Worm (Caenorhabditis elegans) whole organism, mixed stage, embryonic: ENCODE data around the gene zag-1.

Source experiments
- flh-1 ChIP-seq: fragments of 200-800 bp; sonication (Bioruptor generic); optimal IDR thresholded peaks from 2 replicates; lab custom pipeline; 2018; ENCODE audit warnings: mild to moderate bottlenecking, missing genetic modification characterization, moderate library complexity, missing compliant biosample characterization
- hlh-1 ChIP-seq: fragments of 150-350 bp; optimal IDR thresholded peaks from 2 replicates; lab custom pipeline; 2014; ENCODE audit warnings: missing biosample characterization, missing genetic modification reagents, missing genetic modification characterization
- lin-13 ChIP-seq: fragments of 150-350 bp; optimal IDR thresholded peaks from 2 replicates; lab custom pipeline; 2014; ENCODE audit warnings: missing biosample characterization, missing genetic modification characterization
- lsy-2 ChIP-seq: fragments of 150-350 bp; optimal IDR thresholded peaks from 2 replicates; lab custom pipeline; 2014; ENCODE audit warnings: missing biosample characterization, missing genetic modification characterization
- mep-1 ChIP-seq: fragments of 150-350 bp; optimal IDR thresholded peaks from 2 replicates; lab custom pipeline; 2017; ENCODE audit warnings: missing biosample characterization, missing genetic modification reagents, missing genetic modification characterization, inconsistent platforms
- nhr-2 ChIP-seq: fragments of 150-350 bp; optimal IDR thresholded peaks from 2 replicates; lab custom pipeline; 2014; ENCODE audit warnings: missing biosample characterization, missing genetic modification characterization
- nhr-237 ChIP-seq: fragments of 150-350 bp; optimal IDR thresholded peaks from 2 replicates; lab custom pipeline; 2014; ENCODE audit warnings: missing biosample characterization, missing genetic modification characterization
- nhr-28 ChIP-seq: fragments of 150-350 bp; optimal IDR thresholded peaks from 2 replicates; lab custom pipeline; 2014; ENCODE audit warnings: missing biosample characterization, missing genetic modification characterization
- snpc-4 ChIP-seq: fragments of 150-350 bp; optimal IDR thresholded peaks from 2 replicates; lab custom pipeline; 2014; ENCODE audit warnings: missing biosample characterization, missing genetic modification characterization
- unc-120 ChIP-seq: sonication (generic microtip); optimal IDR thresholded peaks from 2 replicates; lab custom pipeline; 2017; ENCODE audit warnings: missing genetic modification characterization, missing compliant biosample characterization; ENCODE audit not compliant: poor library complexity, severe bottlenecking
- unc-39 ChIP-seq: fragments of 150-350 bp; optimal IDR thresholded peaks from 2 replicates; lab custom pipeline; 2014; ENCODE audit warnings: missing biosample characterization, missing genetic modification characterization

DNA sequence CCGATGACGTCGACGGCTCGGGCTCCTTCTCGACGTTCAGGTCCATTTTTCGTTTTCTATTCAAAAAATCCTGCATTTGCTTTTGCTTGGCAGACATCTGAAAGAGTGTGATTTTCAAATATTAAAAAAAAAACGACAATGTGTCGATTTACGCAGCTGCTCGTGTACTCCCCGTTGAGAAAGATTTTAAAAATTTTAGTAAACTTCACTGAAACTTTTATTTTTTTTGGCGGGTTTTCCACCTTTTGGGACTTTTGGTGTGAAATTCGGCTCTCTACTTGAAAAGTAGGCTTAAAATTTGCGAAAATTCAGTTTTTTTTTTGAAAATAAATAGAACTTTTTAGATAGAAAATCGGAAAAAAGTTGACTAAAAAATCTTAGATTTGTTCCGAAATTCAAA is 48.6 kb upstream of the zag-1 start, which contains the start of gene M02B7.7:
- TF ChIP-seq nhr-2 (tag; lab: Kevin White, UChicago) = no peak
- no peak for TF ChIP-seq flh-1 (GFP tag; lab: Kevin White, UChicago)
- no peak for TF ChIP-seq nhr-28 (tag; lab: Kevin White, UChicago)
- no peak for TF ChIP-seq snpc-4 (tag; lab: Kevin White, UChicago)
- TF ChIP-seq hlh-1 = no peak
- TF ChIP-seq mep-1 (tag; lab: Kevin White, UChicago) = no peak
- TF ChIP-seq lin-13 (tag; lab: Kevin White, UChicago) = no peak
- TF ChIP-seq lsy-2 = no peak
- TF ChIP-seq nhr-237 (tag; lab: Kevin White, UChicago) = no peak
- no peak for TF ChIP-seq unc-120 (tag; lab: Kevin White, UChicago)
- no peak for TF ChIP-seq unc-39
